Worm (Caenorhabditis elegans) whole organism, L1 larva: ENCODE results near the gene DH11.2.

Experiments used
- efl-1 ChIP-seq, 4 experiments: fragments of 150-350 bp; optimal IDR thresholded peaks in 3 of 4; peaks in 1 of 4; 1 replicate in 1 of 4; 2 replicates in 3 of 4; lab custom pipeline; 2014; ENCODE audit warnings: missing biosample characterization in 2 of 4, missing genetic modification characterization in 2 of 4, missing genetic modification reagents in 2 of 4
- efl-3 ChIP-seq: fragments of 200-800 bp; sonication (Bioruptor generic); optimal IDR thresholded peaks from 2 replicates; lab custom pipeline; 2018; ENCODE audit warnings: mild to moderate bottlenecking, missing genetic modification characterization, missing compliant biosample characterization
- fos-1 ChIP-seq: fragments of 150-350 bp; optimal IDR thresholded peaks from 2 replicates; lab custom pipeline; 2014; ENCODE audit warnings: missing biosample characterization, missing genetic modification characterization
- lir-3 ChIP-seq: sonication (generic microtip); optimal IDR thresholded peaks from 2 replicates; lab custom pipeline; 2016; ENCODE audit warnings: mild to moderate bottlenecking, missing genetic modification characterization, moderate library complexity, missing compliant biosample characterization; ENCODE audit not compliant: poor library complexity
- nhr-11 ChIP-seq: fragments of 150-350 bp; optimal IDR thresholded peaks from 2 replicates; lab custom pipeline; 2014; ENCODE audit warnings: missing biosample characterization, missing genetic modification characterization
- unc-62 ChIP-seq: fragments of 150-350 bp; optimal IDR thresholded peaks from 2 replicates; lab custom pipeline; 2014; ENCODE audit warnings: missing biosample characterization, missing genetic modification reagents, missing genetic modification characterization
- ztf-11 ChIP-seq, 2 experiments: sonication (generic microtip); optimal IDR thresholded peaks; 2 replicates each; lab custom pipeline; 2016 to 2017; ENCODE audit warnings: missing genetic modification characterization in 2 of 2, missing biosample characterization in 1 of 2, missing compliant biosample characterization in 1 of 2

DNA sequence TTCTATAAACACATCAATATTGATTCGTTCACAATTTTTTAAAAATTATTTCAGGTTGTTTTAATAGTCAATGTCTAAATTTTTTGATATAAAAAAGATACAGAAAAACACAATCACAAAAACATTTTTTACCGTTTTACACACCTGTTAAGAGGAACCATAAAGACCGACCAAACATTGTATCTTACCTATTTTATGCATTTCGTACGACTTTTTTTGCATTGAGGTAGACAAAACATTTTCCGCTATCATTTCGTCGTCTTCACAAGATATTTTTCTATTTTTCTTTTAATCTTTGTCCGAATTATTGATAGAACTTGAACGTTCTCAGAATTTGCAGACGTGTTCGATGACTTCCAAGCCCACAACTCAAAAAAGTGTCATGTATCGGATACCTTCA lies 4.3 kb upstream of the DH11.2 start, which contains the start of gene glna-2:
- TF ChIP-seq efl-3 (GFP tag; lab: Kevin White, UChicago) (no peak), fos-1 (tag; lab: Kevin White, UChicago) (no peak), unc-62 (no peak), ztf-11 (tag; optimal IDR thresholded peaks at IDR 0.05; lab: Kevin White, UChicago) (no peak), efl-1 (optimal IDR thresholded peaks at IDR 0.05; lab: Kevin White, UChicago) (no peak), efl-1 (GFP tag; optimal IDR thresholded peaks at IDR 0.05 in 1 of 2; lab: Kevin White, UChicago) (no peak), lir-3 (tag; lab: Kevin White, UChicago) (no peak), nhr-11 (tag; lab: Kevin White, UChicago) (no peak)
